Worm (Caenorhabditis elegans): ENCODE measurements around the gene ZK643.5.

- TF ChIP-seq nhr-232 (tag; optimal IDR thresholded peaks at IDR 0.05) (no peak), ama-1 (optimal IDR thresholded peaks at IDR 0.05) (no peak), nhr-11 (tag; optimal IDR thresholded peaks at IDR 0.05) (no peak), ceh-48 (tag; optimal IDR thresholded peaks at IDR 0.05) (no peak), gmeb-2 (tag; optimal IDR thresholded peaks at IDR 0.05) (no peak), zip-5 (tag; optimal IDR thresholded peaks at IDR 0.05) (no peak), K02D7.2 (tag; optimal IDR thresholded peaks at IDR 0.05) (no peak), ceh-45 (GFP tag; IDR thresholded peaks at IDR 0.05) (no peak), sox-4 (tag; optimal IDR thresholded peaks at IDR 0.05) (no peak), ceh-6 (GFP tag; optimal IDR thresholded peaks at IDR 0.05) (no peak), ahr-1 (tag; optimal IDR thresholded peaks at IDR 0.05) (no peak), C08G9.2 (tag; optimal IDR thresholded peaks at IDR 0.05) (no peak)
Observed at ce11 chrIII:8998884-8999283, 42.9 kb upstream of the ZK643.5 start.
